Fruit fly (Drosophila melanogaster): ENCODE measurements around the gene CycT.

Gene CycT

dm6 chr3L:17572090-17572489, 14.5 kb upstream of the CycT start:
- TF ChIP-seq CG16779 (tag; optimal IDR thresholded peaks at IDR 0.05) (no peak), svp (GFP tag) (no peak), Smox (GFP tag; optimal IDR thresholded peaks at IDR 0.05) (no peak), CG7368 (GFP tag; optimal IDR thresholded peaks at IDR 0.05) (no peak), Sox15 (GFP tag; optimal IDR thresholded peaks at IDR 0.05) (no peak), CG8319 (GFP tag; optimal IDR thresholded peaks at IDR 0.05) (no peak), CG10631 (GFP tag; optimal IDR thresholded peaks at IDR 0.05) (no peak), CG8119 (GFP tag; IDR thresholded peaks at IDR 0.05) (0 out of 3 replicates have a peak, but pooled peaks have one; percentile 47), Lpt (GFP tag; optimal IDR thresholded peaks at IDR 0.05) (peak; percentile 53), Ets21C (GFP tag; optimal IDR thresholded peaks at IDR 0.05) (no peak), eg (GFP tag; IDR thresholded peaks at IDR 0.05) (peak; percentile 58), CG6808 (GFP tag; optimal IDR thresholded peaks at IDR 0.05) (no peak), fd59A (GFP tag; optimal IDR thresholded peaks at IDR 0.05) (no peak), CG31627 (GFP tag; optimal IDR thresholded peaks at IDR 0.05) (no peak), esn (GFP tag; optimal IDR thresholded peaks at IDR 0.05) (no peak), Sox102F (GFP tag; optimal IDR thresholded peaks at IDR 0.05) (no peak), CG4318 (GFP tag; optimal IDR thresholded peaks at IDR 0.05) (no peak), Hr39 (GFP tag; optimal IDR thresholded peaks at IDR 0.05) (no peak), cyc (GFP tag; optimal IDR thresholded peaks at IDR 0.05) (no peak), Hr38 (GFP tag; optimal IDR thresholded peaks at IDR 0.05) (no peak), CG6854 (GFP tag; optimal IDR thresholded peaks at IDR 0.05) (no peak), CG32006 (GFP tag; optimal IDR thresholded peaks at IDR 0.05) (peak; percentile 3), dsx (GFP tag; optimal IDR thresholded peaks at IDR 0.05; ENCODE audit: poor library complexity, severe bottlenecking) (peak; percentile 30), CG11762 (GFP tag; optimal IDR thresholded peaks at IDR 0.05; ENCODE audit: insufficient read depth) (no peak), topi (GFP tag; optimal IDR thresholded peaks at IDR 0.05) (no peak), Met (GFP tag; optimal IDR thresholded peaks at IDR 0.05) (no peak), CG11294 (GFP tag; IDR thresholded peaks at IDR 0.05) (no peak), CG8632 (GFP tag; optimal IDR thresholded peaks at IDR 0.05) (no peak), CG34406 (GFP tag; optimal IDR thresholded peaks at IDR 0.05) (no peak), pdm3 (GFP tag; optimal IDR thresholded peaks at IDR 0.05) (no peak), Ets96B (tag; optimal IDR thresholded peaks at IDR 0.05) (no peak), achi (GFP tag; optimal IDR thresholded peaks at IDR 0.05) (no peak), CG9139 (GFP tag; optimal IDR thresholded peaks at IDR 0.05) (no peak), CG11902 (GFP tag; optimal IDR thresholded peaks at IDR 0.05) (no peak), fkh (GFP tag; optimal IDR thresholded peaks at IDR 0.05) (peak; percentile 24), net (GFP tag; optimal IDR thresholded peaks at IDR 0.05) (no peak), vri (GFP tag; optimal IDR thresholded peaks at IDR 0.05) (no peak), dac (GFP tag; optimal IDR thresholded peaks at IDR 0.05) (peak; percentile 38), CG6276 (GFP tag; optimal IDR thresholded peaks at IDR 0.05) (peak; percentile 24), CG10669 (GFP tag; optimal IDR thresholded peaks at IDR 0.05) (no peak), ss (GFP tag; optimal IDR thresholded peaks at IDR 0.05) (peak in 1 of 2 experiments; percentile 20), spab (GFP tag; optimal IDR thresholded peaks at IDR 0.05) (no peak), salr (GFP tag; optimal IDR thresholded peaks at IDR 0.05) (peak in 1 of 2 experiments; percentile 2), fd85E (GFP tag; optimal IDR thresholded peaks at IDR 0.05) (no peak), Eip93F (GFP tag; optimal IDR thresholded peaks at IDR 0.05) (no peak), Eip78C (GFP tag) (no peak), OdsH (GFP tag; optimal IDR thresholded peaks at IDR 0.05) (no peak), Sox14 (GFP tag; optimal IDR thresholded peaks at IDR 0.05) (no peak), Blimp-1 (GFP tag; optimal IDR thresholded peaks at IDR 0.05) (no peak), Hr4 (GFP tag; optimal IDR thresholded peaks at IDR 0.05) (no peak), Eip75B (GFP tag; optimal IDR thresholded peaks at IDR 0.05) (no peak), acj6 (GFP tag; optimal IDR thresholded peaks at IDR 0.05) (no peak), lz (GFP tag; optimal IDR thresholded peaks at IDR 0.05) (no peak)
